Fruit fly (Drosophila melanogaster) whole organism, prepupa: ENCODE measurements around the gene jet.

Experiments
- Blimp-1 ChIP-seq: fragments of 200-800 bp; sonication (Bioruptor generic); optimal IDR thresholded peaks from 3 replicates; lab custom pipeline; 2017; ENCODE audit warnings: missing biosample characterization, missing genetic modification characterization, mild to moderate bottlenecking, moderate library complexity, missing genetic modification reagents
- CG10631 ChIP-seq: fragments of 200-800 bp; sonication (Bioruptor generic); optimal IDR thresholded peaks from 2 replicates; lab custom pipeline; 2016; ENCODE audit warnings: missing biosample characterization, missing genetic modification characterization
- CG10669 ChIP-seq: fragments of 200-800 bp; sonication (Bioruptor generic); optimal IDR thresholded peaks from 3 replicates; lab custom pipeline; 2018; ENCODE audit warnings: missing biosample characterization, mild to moderate bottlenecking, missing genetic modification characterization, moderate library complexity
- CG11294 ChIP-seq: fragments of 200-800 bp; sonication (Bioruptor generic); IDR thresholded peaks from 2 replicates; pipeline ENCODE4 v1.3.6; 2022; ENCODE audit warnings: missing biosample characterization, missing genetic modification characterization
- CG11762 ChIP-seq: fragments of 200-800 bp; sonication (Bioruptor generic); optimal IDR thresholded peaks from 3 replicates; lab custom pipeline; 2016; ENCODE audit warnings: missing biosample characterization, missing genetic modification characterization; ENCODE audit not compliant: insufficient read depth
- CG11902 ChIP-seq: fragments of 200-800 bp; sonication (Bioruptor generic); optimal IDR thresholded peaks from 3 replicates; lab custom pipeline; 2016; ENCODE audit warnings: missing biosample characterization, missing genetic modification characterization
- CG15336 ChIP-seq: fragments of 200-800 bp; sonication (Bioruptor generic); IDR thresholded peaks from 2 replicates; pipeline ENCODE4 v1.3.6; 2022; ENCODE audit warnings: missing biosample characterization, missing genetic modification characterization
- CG1621 ChIP-seq: fragments of 200-800 bp; sonication (Bioruptor generic); optimal IDR thresholded peaks from 3 replicates; lab custom pipeline; 2018; ENCODE audit warnings: missing biosample characterization, mild to moderate bottlenecking, missing genetic modification characterization
- CG31627 ChIP-seq: fragments of 200-800 bp; sonication (Bioruptor generic); optimal IDR thresholded peaks from 3 replicates; lab custom pipeline; 2016; ENCODE audit warnings: missing biosample characterization, missing genetic modification characterization
- CG6163 ChIP-seq: fragments of 200-800 bp; sonication (Bioruptor generic); IDR thresholded peaks from 3 replicates; pipeline ENCODE4 v1.3.6; 2022; ENCODE audit warnings: missing biosample characterization, missing genetic modification characterization
- CG6276 ChIP-seq: fragments of 200-800 bp; sonication (Bioruptor generic); optimal IDR thresholded peaks from 2 replicates; lab custom pipeline; 2017; ENCODE audit warnings: missing biosample characterization, mild to moderate bottlenecking, missing genetic modification characterization
- CG6792 ChIP-seq: fragments of 200-800 bp; sonication (Bioruptor generic); optimal IDR thresholded peaks from 3 replicates; lab custom pipeline; 2016; ENCODE audit warnings: missing biosample characterization, missing genetic modification characterization
- CG6808 ChIP-seq: fragments of 200-800 bp; sonication (Bioruptor generic); optimal IDR thresholded peaks from 3 replicates; lab custom pipeline; 2017; ENCODE audit warnings: missing biosample characterization, missing genetic modification characterization, mild to moderate bottlenecking, moderate library complexity, missing genetic modification reagents
- CG6854 ChIP-seq: fragments of 200-800 bp; sonication (Bioruptor generic); optimal IDR thresholded peaks from 2 replicates; lab custom pipeline; 2017; ENCODE audit warnings: missing biosample characterization, mild to moderate bottlenecking, missing genetic modification characterization
- CG7368 ChIP-seq: fragments of 200-800 bp; sonication (Bioruptor generic); optimal IDR thresholded peaks from 3 replicates; lab custom pipeline; 2016; ENCODE audit warnings: missing biosample characterization, missing genetic modification characterization
- CG8119 ChIP-seq: fragments of 200-800 bp; sonication (Bioruptor generic); IDR thresholded peaks from 3 replicates; pipeline ENCODE4 v1.3.6; 2022; ENCODE audit warnings: missing biosample characterization, missing genetic modification characterization
- CG8319 ChIP-seq: fragments of 200-800 bp; sonication (Bioruptor generic); optimal IDR thresholded peaks from 3 replicates; lab custom pipeline; 2016; ENCODE audit warnings: missing biosample characterization, missing genetic modification characterization
- Eip75B ChIP-seq: fragments of 200-800 bp; sonication (Bioruptor generic); optimal IDR thresholded peaks from 3 replicates; lab custom pipeline; 2016; ENCODE audit warnings: missing biosample characterization, missing genetic modification characterization
- Eip78C ChIP-seq: fragments of 200-800 bp; sonication (Bioruptor generic); peaks from one replicate; lab custom pipeline; 2016; ENCODE audit warnings: missing biosample characterization, missing genetic modification characterization
- Ets21C ChIP-seq: fragments of 200-800 bp; sonication (Bioruptor generic); optimal IDR thresholded peaks from 3 replicates; lab custom pipeline; 2016; ENCODE audit warnings: missing biosample characterization, missing genetic modification characterization
- Gug ChIP-seq: fragments of 200-800 bp; sonication (Bioruptor generic); IDR thresholded peaks from 2 replicates; pipeline ENCODE4 v1.3.6; 2022; ENCODE audit warnings: missing biosample characterization, missing genetic modification characterization
- Hr39 ChIP-seq: fragments of 200-800 bp; sonication (Bioruptor generic); optimal IDR thresholded peaks from 2 replicates; lab custom pipeline; 2016; ENCODE audit warnings: missing biosample characterization, missing genetic modification characterization
- Met ChIP-seq: fragments of 200-800 bp; sonication (Bioruptor generic); optimal IDR thresholded peaks from 3 replicates; lab custom pipeline; 2016; ENCODE audit warnings: missing biosample characterization, missing genetic modification characterization
- OdsH ChIP-seq: fragments of 200-800 bp; sonication (Bioruptor generic); optimal IDR thresholded peaks from 3 replicates; lab custom pipeline; 2016; ENCODE audit warnings: missing biosample characterization, missing genetic modification characterization
- Smox ChIP-seq: fragments of 200-800 bp; sonication (Bioruptor generic); optimal IDR thresholded peaks from 3 replicates; lab custom pipeline; 2016; ENCODE audit warnings: missing biosample characterization, missing genetic modification characterization
- Sox102F ChIP-seq: fragments of 200-800 bp; sonication (Bioruptor generic); optimal IDR thresholded peaks from 2 replicates; lab custom pipeline; 2016; ENCODE audit warnings: missing biosample characterization, mild to moderate bottlenecking, missing genetic modification characterization
- Sox14 ChIP-seq: fragments of 200-800 bp; sonication (Bioruptor generic); optimal IDR thresholded peaks from 3 replicates; lab custom pipeline; 2016; ENCODE audit warnings: missing biosample characterization, missing genetic modification characterization
- Sox15 ChIP-seq: fragments of 200-800 bp; sonication (Bioruptor generic); optimal IDR thresholded peaks from 3 replicates; lab custom pipeline; 2016; ENCODE audit warnings: missing biosample characterization, missing genetic modification characterization
- achi ChIP-seq: fragments of 200-800 bp; sonication (Bioruptor generic); optimal IDR thresholded peaks from 3 replicates; lab custom pipeline; 2016; ENCODE audit warnings: missing biosample characterization, missing genetic modification characterization
- acj6 ChIP-seq: fragments of 200-800 bp; sonication (Bioruptor generic); optimal IDR thresholded peaks from 3 replicates; lab custom pipeline; 2016; ENCODE audit warnings: missing biosample characterization, missing genetic modification characterization
- cyc ChIP-seq: fragments of 200-800 bp; sonication (Bioruptor generic); optimal IDR thresholded peaks from 3 replicates; lab custom pipeline; 2016; ENCODE audit warnings: missing biosample characterization, missing genetic modification characterization
- dac ChIP-seq: fragments of 200-800 bp; sonication (Bioruptor generic); optimal IDR thresholded peaks from 2 replicates; lab custom pipeline; 2017; ENCODE audit warnings: missing biosample characterization, mild to moderate bottlenecking, missing genetic modification characterization
- eg ChIP-seq: fragments of 200-800 bp; sonication (Bioruptor generic); IDR thresholded peaks from 3 replicates; pipeline ENCODE4 v1.3.6; 2022; ENCODE audit warnings: missing biosample characterization, missing genetic modification characterization
- esn ChIP-seq: fragments of 200-800 bp; sonication (Bioruptor generic); optimal IDR thresholded peaks from 2 replicates; lab custom pipeline; 2016; ENCODE audit warnings: missing biosample characterization, mild to moderate bottlenecking, missing genetic modification characterization, moderate library complexity
- fd59A ChIP-seq: fragments of 200-800 bp; sonication (Bioruptor generic); optimal IDR thresholded peaks from 2 replicates; lab custom pipeline; 2017; ENCODE audit warnings: missing biosample characterization, mild to moderate bottlenecking, missing genetic modification characterization, missing genetic modification reagents
- fkh ChIP-seq: fragments of 200-800 bp; sonication (Bioruptor generic); optimal IDR thresholded peaks from 3 replicates; lab custom pipeline; 2017; ENCODE audit warnings: missing biosample characterization, mild to moderate bottlenecking, missing genetic modification characterization, moderate library complexity
- lz ChIP-seq: fragments of 200-800 bp; sonication (Bioruptor generic); optimal IDR thresholded peaks from 3 replicates; lab custom pipeline; 2016; ENCODE audit warnings: missing biosample characterization, missing genetic modification characterization
- salr ChIP-seq, 2 experiments: fragments of 200-800 bp; sonication (Bioruptor generic); optimal IDR thresholded peaks; 3 replicates each; lab custom pipeline; 2016 to 2018; ENCODE audit warnings: missing biosample characterization in 2 of 2, missing genetic modification characterization in 2 of 2, mild to moderate bottlenecking in 1 of 2
- ss ChIP-seq, 2 experiments: fragments of 200-800 bp; sonication (Bioruptor generic); optimal IDR thresholded peaks; 2 replicates in 1 of 2; 3 replicates in 1 of 2; lab custom pipeline; 2017 to 2018; ENCODE audit warnings: mild to moderate bottlenecking in 2 of 2, missing biosample characterization in 2 of 2, missing genetic modification characterization in 2 of 2, moderate library complexity in 1 of 2
- svp ChIP-seq: fragments of 200-800 bp; sonication (Bioruptor generic); peaks from one replicate; lab custom pipeline; 2016; ENCODE audit warnings: missing biosample characterization, missing genetic modification characterization
- topi ChIP-seq: fragments of 200-800 bp; sonication (Bioruptor generic); optimal IDR thresholded peaks from 3 replicates; lab custom pipeline; 2016; ENCODE audit warnings: missing biosample characterization, missing genetic modification characterization
- vri ChIP-seq: fragments of 200-800 bp; sonication (Bioruptor generic); optimal IDR thresholded peaks from 3 replicates; lab custom pipeline; 2016; ENCODE audit warnings: missing biosample characterization, mild to moderate bottlenecking, missing genetic modification characterization

jet gene

dm6 chr2L:4995010-4995836 is 45.6 kb upstream of the jet start:
- no peak for TF ChIP-seq achi (GFP tag; lab: Kevin White, UChicago)
- TF ChIP-seq Blimp-1 (GFP tag; lab: Kevin White, UChicago) = no peak
- no peak for TF ChIP-seq Met (GFP tag; lab: Kevin White, UChicago)
- no peak for TF ChIP-seq Hr39
- TF ChIP-seq CG10631 = no peak
- TF ChIP-seq fkh (GFP tag; lab: Kevin White, UChicago) = no peak
- no peak for TF ChIP-seq Ets21C (GFP tag; lab: Kevin White, UChicago)
- TF ChIP-seq CG8119 (GFP tag; lab: Robert Waterston, UW) = no peak
- no peak for TF ChIP-seq eg (GFP tag; lab: Robert Waterston, UW)
- no peak for TF ChIP-seq Eip75B
- TF ChIP-seq, all 60 proteins: peak for 0

dm6 chr2L:4982098-4982646 is 32.6 kb upstream of the jet start:
- TF ChIP-seq Eip78C (GFP tag; lab: Kevin White, UChicago) (no peak), Blimp-1 (GFP tag; lab: Kevin White, UChicago) (no peak), CG15336 (GFP tag; lab: Robert Waterston, UW) (no peak), CG6792 (GFP tag; lab: Kevin White, UChicago) (no peak), CG11762 (GFP tag; lab: Kevin White, UChicago) (no peak), Met (GFP tag; lab: Kevin White, UChicago) (no peak), CG6163 (GFP tag; lab: Robert Waterston, UW) (no peak)

- peak; percentile 98 for TF ChIP-seq Sox15 (GFP tag; lab: Kevin White, UChicago)
- TF ChIP-seq svp (GFP tag; lab: Kevin White, UChicago) = peak; percentile 97
- peak; percentile 81 for TF ChIP-seq fkh (GFP tag; lab: Kevin White, UChicago)
- TF ChIP-seq topi = peak; percentile 97
- peak; percentile 81 for TF ChIP-seq CG6276
- TF ChIP-seq dac = peak; percentile 96
- peak; percentile 98 for TF ChIP-seq cyc (GFP tag; lab: Kevin White, UChicago)
- TF ChIP-seq CG8319 (GFP tag; lab: Kevin White, UChicago) = peak; percentile 96
- TF ChIP-seq CG11762 (GFP tag; lab: Kevin White, UChicago) = peak; percentile 95
- peak; percentile 87 for TF ChIP-seq CG1621
- peak; percentile 99 for TF ChIP-seq OdsH (GFP tag; lab: Kevin White, UChicago)
- peak; percentile 88 for TF ChIP-seq CG8119 (GFP tag; lab: Robert Waterston, UW)
- TF ChIP-seq fd59A (GFP tag; lab: Kevin White, UChicago) = peak; percentile 96
- TF ChIP-seq Hr39 = peak; percentile 98
- peak; percentile 96 for TF ChIP-seq Sox102F
- TF ChIP-seq achi (GFP tag; lab: Kevin White, UChicago) = peak; percentile 96
- peak; percentile 93 for TF ChIP-seq CG6808 (GFP tag; lab: Kevin White, UChicago)
- TF ChIP-seq eg (GFP tag; lab: Robert Waterston, UW) = peak; percentile 89
- peak; percentile 88 for TF ChIP-seq CG11294
- peak; percentile 98 for TF ChIP-seq acj6 (GFP tag; lab: Kevin White, UChicago)
- peak; percentile 96 for TF ChIP-seq Eip75B
- peak; percentile 91 to 96 for TF ChIP-seq salr (GFP tag; optimal IDR thresholded peaks at IDR 0.05; lab: Kevin White, UChicago)
- peak; percentile 95 for TF ChIP-seq vri
- TF ChIP-seq Met (GFP tag; lab: Kevin White, UChicago) = peak; percentile 95
- TF ChIP-seq CG7368 (GFP tag; lab: Kevin White, UChicago) = peak; percentile 92
- peak; percentile 98 for TF ChIP-seq esn (GFP tag; lab: Kevin White, UChicago)
- peak; percentile 98 for TF ChIP-seq lz
- peak; percentile 98 for TF ChIP-seq Eip78C (GFP tag; lab: Kevin White, UChicago)
- peak; percentile 85 to 95 for TF ChIP-seq ss (GFP tag; optimal IDR thresholded peaks at IDR 0.05; lab: Kevin White, UChicago)
- TF ChIP-seq Sox14 (GFP tag; lab: Kevin White, UChicago) = peak; percentile 97
- TF ChIP-seq CG31627 (GFP tag; lab: Kevin White, UChicago) = peak; percentile 99
- TF ChIP-seq CG10631 = peak; percentile 99
- TF ChIP-seq Gug (GFP tag; lab: Robert Waterston, UW) = peak; percentile 94
- TF ChIP-seq CG6163 (GFP tag; lab: Robert Waterston, UW) = peak; percentile 93
- peak; percentile 96 for TF ChIP-seq Smox (GFP tag; lab: Kevin White, UChicago)
- peak; percentile 88 for TF ChIP-seq CG6854 (GFP tag; lab: Kevin White, UChicago)
- peak; percentile 95 for TF ChIP-seq CG10669
- peak; percentile 98 for TF ChIP-seq CG11902 (GFP tag; lab: Kevin White, UChicago)
These were observed 31.8 kb upstream of the jet start, which contains the start of the genes CG8892 and CG34126 for dm6 chr2L:4981278-4981966. TSS of gene CG8892 (minus strand) at chr2L:4981592. TSS of gene CG34126 (plus strand) at chr2L:4981614.
